Worm (Caenorhabditis elegans) whole organism, late embryonic: Measurements from ENCODE around the gene Y75B8A.25.

Source experiments
- nfya-1 ChIP-seq: sonication (generic microtip); optimal IDR thresholded peaks from 2 replicates; lab custom pipeline; 2017; ENCODE audit warnings: missing genetic modification characterization, mild to moderate bottlenecking, missing compliant biosample characterization, antibody characterized with exemption, moderate library complexity
- unc-86 ChIP-seq: sonication (generic microtip); optimal IDR thresholded peaks from 2 replicates; lab custom pipeline; 2016; ENCODE audit warnings: missing genetic modification characterization, missing compliant biosample characterization

Gene Y75B8A.25

ce11 chrIII:12331300-12331699 is 57.5 kb downstream of the Y75B8A.25 start:
- TF ChIP-seq unc-86 (tag; lab: Kevin White, UChicago): no peak
- TF ChIP-seq nfya-1 (tag; lab: Kevin White, UChicago): peak; percentile 95
